Worm (Caenorhabditis elegans) whole organism, L3 larva: ENCODE data around the gene phf-31.

ENCODE experiments used
- ZK546.5 ChIP-seq: sonication (generic microtip); optimal IDR thresholded peaks from 2 replicates; lab custom pipeline; 2017; ENCODE audit warnings: missing biosample characterization, missing genetic modification characterization
- aly-2 ChIP-seq: fragments of 150-350 bp; optimal IDR thresholded peaks from 2 replicates; lab custom pipeline; 2014; ENCODE audit warnings: missing biosample characterization, missing genetic modification characterization
- ceh-28 ChIP-seq: fragments of 150-350 bp; optimal IDR thresholded peaks from 2 replicates; lab custom pipeline; 2014; ENCODE audit warnings: missing biosample characterization, missing genetic modification reagents, missing genetic modification characterization
- daf-12 ChIP-seq: fragments of 150-350 bp; optimal IDR thresholded peaks from 2 replicates; lab custom pipeline; 2014; ENCODE audit warnings: missing biosample characterization, missing genetic modification reagents, missing genetic modification characterization
- elt-1 ChIP-seq: fragments of 150-350 bp; optimal IDR thresholded peaks from 2 replicates; lab custom pipeline; 2014; ENCODE audit warnings: missing biosample characterization, missing genetic modification characterization
- elt-2 ChIP-seq: sonication (generic microtip); optimal IDR thresholded peaks from 2 replicates; lab custom pipeline; 2016; ENCODE audit warnings: missing genetic modification reagents, mild to moderate bottlenecking, missing genetic modification characterization, missing compliant biosample characterization
- eor-1 ChIP-seq, 2 experiments: fragments of 150-350 bp; optimal IDR thresholded peaks; 2 replicates each; lab custom pipeline; 2014 to 2018; ENCODE audit warnings: missing biosample characterization in 2 of 2, missing genetic modification characterization in 2 of 2
- fkh-10 ChIP-seq: sonication (generic microtip); optimal IDR thresholded peaks from 2 replicates; lab custom pipeline; 2017; ENCODE audit warnings: missing biosample characterization, missing genetic modification reagents, missing genetic modification characterization
- fkh-2 ChIP-seq: fragments of 150-350 bp; optimal IDR thresholded peaks from 2 replicates; lab custom pipeline; 2014; ENCODE audit warnings: missing biosample characterization, missing genetic modification reagents, missing genetic modification characterization
- fos-1 ChIP-seq: fragments of 150-350 bp; optimal IDR thresholded peaks from 2 replicates; lab custom pipeline; 2014; ENCODE audit warnings: missing biosample characterization, missing genetic modification characterization
- hmg-11 ChIP-seq: sonication (generic microtip); optimal IDR thresholded peaks from 2 replicates; lab custom pipeline; 2016; ENCODE audit warnings: missing genetic modification characterization, missing compliant biosample characterization
- jun-1 ChIP-seq: fragments of 150-350 bp; optimal IDR thresholded peaks from 2 replicates; lab custom pipeline; 2014; ENCODE audit warnings: missing biosample characterization, missing genetic modification reagents, missing genetic modification characterization
- lin-39 ChIP-seq: fragments of 150-350 bp; optimal IDR thresholded peaks from 2 replicates; lab custom pipeline; 2018; ENCODE audit warnings: missing biosample characterization, missing genetic modification reagents, missing genetic modification characterization
- lsy-12 ChIP-seq: sonication (generic microtip); optimal IDR thresholded peaks from 2 replicates; lab custom pipeline; 2016; ENCODE audit warnings: mild to moderate bottlenecking, missing genetic modification characterization, missing compliant biosample characterization
- mdl-1 ChIP-seq: fragments of 150-350 bp; optimal IDR thresholded peaks from 2 replicates; lab custom pipeline; 2014; ENCODE audit warnings: missing biosample characterization, missing genetic modification characterization
- mml-1 ChIP-seq: fragments of 150-350 bp; sonication (generic microtip); optimal IDR thresholded peaks from 3 replicates; lab custom pipeline; 2014; ENCODE audit warnings: missing biosample characterization, missing genetic modification characterization
- nhr-11 ChIP-seq: fragments of 150-350 bp; optimal IDR thresholded peaks from 2 replicates; lab custom pipeline; 2014; ENCODE audit warnings: missing biosample characterization, missing genetic modification characterization
- nhr-12 ChIP-seq: fragments of 150-350 bp; optimal IDR thresholded peaks from 2 replicates; lab custom pipeline; 2014; ENCODE audit warnings: missing biosample characterization, missing genetic modification characterization
- nhr-23 ChIP-seq: fragments of 150-350 bp; optimal IDR thresholded peaks from 2 replicates; lab custom pipeline; 2014; ENCODE audit warnings: missing biosample characterization, missing genetic modification reagents, missing genetic modification characterization
- nhr-25 ChIP-seq: sonication (generic microtip); optimal IDR thresholded peaks from 2 replicates; lab custom pipeline; 2017; ENCODE audit warnings: missing biosample characterization, missing genetic modification characterization
- nhr-28 ChIP-seq: fragments of 150-350 bp; optimal IDR thresholded peaks from 2 replicates; lab custom pipeline; 2014; ENCODE audit warnings: missing biosample characterization, missing genetic modification characterization
- nhr-43 ChIP-seq: sonication (generic microtip); optimal IDR thresholded peaks from 2 replicates; lab custom pipeline; 2016; ENCODE audit warnings: mild to moderate bottlenecking, missing genetic modification characterization, missing compliant biosample characterization; ENCODE audit not compliant: poor library complexity, severe bottlenecking
- nhr-67 ChIP-seq: fragments of 150-350 bp; optimal IDR thresholded peaks from 2 replicates; lab custom pipeline; 2014; ENCODE audit warnings: missing biosample characterization, missing genetic modification characterization
- nhr-76 ChIP-seq: fragments of 150-350 bp; sonication (generic microtip); optimal IDR thresholded peaks from 5 replicates; lab custom pipeline; 2014; ENCODE audit warnings: missing biosample characterization, missing genetic modification characterization
- pqm-1 ChIP-seq: fragments of 150-350 bp; optimal IDR thresholded peaks from 2 replicates; lab custom pipeline; 2017; ENCODE audit warnings: missing biosample characterization, missing genetic modification characterization, inconsistent platforms
- sea-2 ChIP-seq: fragments of 150-350 bp; sonication (generic microtip); optimal IDR thresholded peaks from 4 replicates; lab custom pipeline; 2014; ENCODE audit warnings: missing biosample characterization, missing genetic modification reagents, missing genetic modification characterization
- skn-1 ChIP-seq: fragments of 150-350 bp; optimal IDR thresholded peaks from 2 replicates; lab custom pipeline; 2014; ENCODE audit warnings: missing biosample characterization, missing genetic modification characterization
- snpc-4 ChIP-seq: fragments of 150-350 bp; optimal IDR thresholded peaks from 2 replicates; lab custom pipeline; 2014; ENCODE audit warnings: missing biosample characterization, missing genetic modification characterization
- tbx-2 ChIP-seq: sonication (generic microtip); optimal IDR thresholded peaks from 2 replicates; lab custom pipeline; 2016; ENCODE audit warnings: mild to moderate bottlenecking, missing genetic modification characterization, missing compliant biosample characterization
- unc-39 ChIP-seq: sonication (generic microtip); optimal IDR thresholded peaks from 4 replicates; lab custom pipeline; 2017; ENCODE audit warnings: missing biosample characterization, missing genetic modification characterization
- unc-62 ChIP-seq: fragments of 150-350 bp; sonication (generic microtip); optimal IDR thresholded peaks from 4 replicates; lab custom pipeline; 2014; ENCODE audit warnings: missing biosample characterization, missing genetic modification reagents, missing genetic modification characterization
- ztf-4 ChIP-seq: fragments of 150-350 bp; optimal IDR thresholded peaks from 2 replicates; lab custom pipeline; 2014; ENCODE audit warnings: missing biosample characterization, missing genetic modification characterization

The phf-31 gene

DNA sequence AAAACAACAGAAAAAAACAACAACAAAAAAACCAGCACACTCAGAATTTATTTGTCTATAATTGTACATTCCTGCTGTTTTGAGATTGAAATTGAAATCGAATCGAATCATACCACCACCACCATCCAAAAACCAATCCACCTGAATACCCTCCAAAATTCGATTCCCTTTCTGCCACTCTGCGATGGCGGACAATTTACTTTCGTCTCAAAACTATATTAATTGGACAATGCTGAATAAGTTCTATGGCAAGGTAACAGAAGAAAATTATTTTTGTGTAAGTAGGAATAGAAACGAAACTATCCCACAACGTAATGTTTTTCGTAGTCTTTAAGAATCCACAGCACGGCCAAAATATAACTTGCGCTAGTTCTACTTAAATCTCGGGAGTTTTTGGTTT, 22.3 kb upstream of the phf-31 start:
- TF ChIP-seq nhr-11 (tag; lab: Kevin White, UChicago), result no peak
- no peak for TF ChIP-seq mdl-1 (tag; lab: Kevin White, UChicago)
- no peak for TF ChIP-seq ztf-4 (tag; lab: Kevin White, UChicago)
- TF ChIP-seq nhr-23 (tag; lab: Kevin White, UChicago), result no peak
- no peak for TF ChIP-seq snpc-4
- no peak for TF ChIP-seq unc-39
- no peak for TF ChIP-seq fkh-10 (GFP tag; lab: Kevin White, UChicago)
- TF ChIP-seq nhr-25, result no peak
- TF ChIP-seq sea-2 (GFP tag; lab: Kevin White, UChicago), result no peak
- no peak for TF ChIP-seq elt-2 (tag; lab: Kevin White, UChicago)
- TF ChIP-seq nhr-12 (tag; lab: Kevin White, UChicago), result no peak

DNA sequence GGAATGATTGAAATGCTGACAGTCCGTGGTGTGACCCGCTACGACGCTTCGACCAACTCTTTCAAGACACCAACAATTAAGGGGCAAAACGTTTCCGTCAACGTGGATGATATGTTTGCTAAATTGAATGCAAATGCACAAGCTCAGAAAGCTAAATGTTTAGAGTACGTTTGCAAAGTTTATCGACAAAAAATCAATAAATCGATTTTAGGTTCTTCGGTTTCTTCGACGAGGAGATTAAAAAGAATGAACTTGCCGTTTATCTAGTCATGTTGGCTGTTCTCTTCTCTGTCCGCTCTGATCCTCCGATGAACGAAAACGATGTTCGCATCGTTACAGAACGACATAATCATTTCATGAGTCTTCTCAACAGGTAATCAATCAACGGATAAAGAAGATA, 17.0 kb upstream of the phf-31 start:
- TF ChIP-seq ceh-28 (peak; percentile 72), daf-12 (no peak), lsy-12 (no peak), aly-2 (no peak), tbx-2 (tag; lab: Kevin White, UChicago) (no peak), fkh-2 (tag; lab: Kevin White, UChicago) (no peak)

DNA sequence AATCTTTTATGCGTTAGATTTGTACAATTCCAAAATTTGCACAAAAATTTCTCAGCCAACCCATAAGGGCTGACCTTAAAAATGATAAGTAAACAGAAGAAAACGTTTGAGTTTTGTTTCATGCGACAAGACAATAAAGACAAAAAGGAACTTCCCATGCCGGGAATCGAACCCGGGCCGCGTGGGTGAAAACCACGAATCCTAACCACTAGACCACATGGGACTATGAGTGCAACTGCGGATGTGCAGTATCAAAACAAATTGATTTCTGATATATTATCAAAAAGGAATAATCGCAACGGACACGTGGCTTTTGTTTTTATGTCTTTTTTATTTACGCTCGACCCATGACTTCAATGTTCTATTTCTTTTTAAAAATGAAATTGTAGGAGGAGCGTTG, 14.9 kb upstream of the phf-31 start:
- TF ChIP-seq nhr-12 (tag; lab: Kevin White, UChicago) (no peak), nhr-67 (tag; lab: Kevin White, UChicago) (no peak), elt-2 (tag; lab: Kevin White, UChicago) (no peak), ztf-4 (tag; lab: Kevin White, UChicago) (no peak), nhr-43 (tag; lab: Kevin White, UChicago) (peak; percentile 38), unc-62 (GFP tag; lab: Kevin White, UChicago) (no peak), lin-39 (no peak)

DNA sequence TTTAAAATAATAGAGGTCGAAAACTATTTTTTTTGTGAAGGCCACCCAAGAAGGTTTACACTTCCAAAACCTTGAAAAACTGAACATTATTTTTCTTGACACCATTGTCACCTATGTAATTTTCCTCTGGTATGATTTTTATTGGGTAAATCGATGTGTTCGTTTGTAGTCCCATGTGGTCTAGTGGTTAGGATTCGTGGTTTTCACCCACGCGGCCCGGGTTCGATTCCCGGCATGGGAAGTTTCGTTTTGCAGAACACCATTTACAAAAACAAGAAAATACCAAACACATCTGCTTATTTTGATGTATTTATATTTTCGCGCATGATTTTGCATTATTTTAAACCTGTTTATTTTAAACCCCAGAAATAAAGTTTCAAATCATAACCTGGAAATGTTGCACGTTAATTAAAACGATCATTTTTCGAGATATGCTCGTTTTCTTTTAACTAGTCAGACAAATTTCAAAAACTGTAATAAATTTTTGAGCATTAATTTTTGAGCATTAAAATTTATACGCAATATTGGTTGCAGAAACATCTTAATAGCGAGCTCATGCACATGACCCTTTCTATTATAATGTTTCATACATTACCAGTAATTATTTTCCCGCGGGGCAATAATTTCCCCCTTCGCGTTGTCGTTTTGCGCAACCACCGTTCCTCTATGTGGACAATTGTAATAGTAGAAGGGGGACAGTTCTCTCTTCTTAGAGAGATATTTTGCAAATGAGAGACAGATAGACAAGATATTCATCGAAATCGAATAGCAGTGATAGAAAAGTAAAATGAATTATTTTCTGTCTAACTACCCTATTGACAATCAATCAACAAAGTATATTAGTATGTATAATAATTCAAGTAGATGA, 14.1 kb upstream of the phf-31 start:
- TF ChIP-seq ceh-28 (peak; percentile 62), jun-1 (peak; percentile 23), lsy-12 (peak; percentile 39), nhr-11 (tag; lab: Kevin White, UChicago) (no peak), nhr-23 (tag; lab: Kevin White, UChicago) (peak; percentile 81), eor-1 (tag; optimal IDR thresholded peaks at IDR 0.05; lab: Kevin White, UChicago) (no peak), nhr-76 (tag; lab: Kevin White, UChicago) (no peak), daf-12 (no peak), pqm-1 (no peak), hmg-11 (tag; lab: Kevin White, UChicago) (peak; percentile 8), elt-1 (tag; lab: Kevin White, UChicago) (no peak), fos-1 (tag; lab: Kevin White, UChicago) (no peak), mml-1 (tag; lab: Kevin White, UChicago) (no peak), nhr-25 (peak; percentile 70), tbx-2 (tag; lab: Kevin White, UChicago) (no peak), nhr-43 (tag; lab: Kevin White, UChicago) (peak; percentile 65), skn-1 (tag; lab: Kevin White, UChicago) (no peak)

DNA sequence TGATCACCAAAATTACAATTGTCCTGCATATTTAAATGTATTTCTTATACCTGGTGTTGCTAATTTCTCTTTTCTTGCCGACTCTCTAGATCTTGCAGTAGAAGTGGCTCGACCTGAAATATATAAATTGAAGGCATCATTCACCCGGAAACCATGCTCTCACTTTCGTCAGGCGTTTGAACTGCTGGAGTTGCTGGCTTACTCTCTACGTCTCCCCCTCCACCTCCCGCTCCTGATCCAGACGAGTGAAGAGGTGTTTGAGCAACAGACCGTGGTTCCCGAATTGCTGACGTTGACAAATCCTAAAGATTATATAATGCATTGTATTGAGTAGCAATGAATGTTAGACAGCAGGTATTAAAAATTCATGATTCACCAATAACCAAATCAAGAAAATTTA, 11.6 kb upstream of the phf-31 start:
- no peak for TF ChIP-seq ZK546.5 (tag; lab: Kevin White, UChicago)
- no peak for TF ChIP-seq elt-1 (tag; lab: Kevin White, UChicago)
- TF ChIP-seq mdl-1 (tag; lab: Kevin White, UChicago), result no peak
- TF ChIP-seq lsy-12, result no peak
- TF ChIP-seq jun-1, result no peak
- TF ChIP-seq tbx-2 (tag; lab: Kevin White, UChicago), result no peak
- TF ChIP-seq nhr-28 (tag; lab: Kevin White, UChicago), result no peak
